Fruit fly (Drosophila melanogaster): ENCODE data around the gene CG8892.

dm6 chr2L:4967511-4967910 lies 13.9 kb downstream of the CG8892 start, which contains the start of gene eIF3i:
- TF ChIP-seq CTCF (optimal IDR thresholded peaks at IDR 0.05) (no peak), CG8478 (optimal IDR thresholded peaks at IDR 0.05) (no peak)

All from S2 (cell line).